Fruit fly (Drosophila melanogaster) whole organism, embryonic: ENCODE measurements around the gene CG10333.

Source experiments
- ATbp ChIP-seq: fragments of 200-800 bp; sonication (Bioruptor generic); optimal IDR thresholded peaks from 2 replicates; lab custom pipeline; 2017; ENCODE audit warnings: missing biosample characterization, mild to moderate bottlenecking, missing genetic modification characterization, missing genetic modification reagents
- Aef1 ChIP-seq: fragments of 200-800 bp; sonication (Bioruptor generic); IDR thresholded peaks from 3 replicates; pipeline ENCODE4 v1.3.6; 2022; ENCODE audit warnings: missing biosample characterization, missing genetic modification characterization
- Asciz ChIP-seq: fragments of 200-800 bp; sonication (Bioruptor generic); optimal IDR thresholded peaks from 2 replicates; lab custom pipeline; 2017; ENCODE audit warnings: missing biosample characterization, mild to moderate bottlenecking, missing genetic modification characterization, missing genetic modification reagents
- Atf6 ChIP-seq: fragments of 200-800 bp; sonication (Bioruptor generic); IDR thresholded peaks from 2 replicates; pipeline ENCODE4 v1.3.6; 2022; ENCODE audit warnings: missing biosample characterization, missing genetic modification characterization
- Bteb2 ChIP-seq: fragments of 200-800 bp; sonication (Bioruptor generic); optimal IDR thresholded peaks from 2 replicates; lab custom pipeline; 2016; ENCODE audit warnings: missing biosample characterization, missing genetic modification characterization
- CG10209 ChIP-seq: fragments of 200-800 bp; sonication (Bioruptor generic); optimal IDR thresholded peaks from 3 replicates; lab custom pipeline; 2017; ENCODE audit warnings: missing biosample characterization, mild to moderate bottlenecking, missing genetic modification characterization, missing genetic modification reagents
- CG10267 ChIP-seq: fragments of 200-800 bp; sonication (Bioruptor generic); optimal IDR thresholded peaks from 2 replicates; lab custom pipeline; 2018; ENCODE audit warnings: missing biosample characterization, mild to moderate bottlenecking, missing genetic modification characterization, moderate library complexity
- CG14050 ChIP-seq: fragments of 200-800 bp; sonication (Bioruptor generic); IDR thresholded peaks from 3 replicates; pipeline ENCODE4 v1.3.6; 2022; ENCODE audit warnings: missing biosample characterization, missing genetic modification characterization
- CG17829 ChIP-seq: fragments of 200-800 bp; optimal IDR thresholded peaks from 2 replicates; lab custom pipeline; 2019; ENCODE audit warnings: missing biosample characterization, mild to moderate bottlenecking, missing genetic modification characterization, moderate library complexity
- CG18476 ChIP-seq: fragments of 200-800 bp; sonication (Bioruptor generic); optimal IDR thresholded peaks from 2 replicates; lab custom pipeline; 2016; ENCODE audit warnings: missing biosample characterization, mild to moderate bottlenecking, missing genetic modification characterization
- CG2120 ChIP-seq: fragments of 200-800 bp; sonication (Bioruptor generic); optimal IDR thresholded peaks from 3 replicates; lab custom pipeline; 2016; ENCODE audit warnings: missing biosample characterization, missing genetic modification characterization
- CG2712 ChIP-seq: fragments of 200-800 bp; optimal IDR thresholded peaks from 3 replicates; lab custom pipeline; 2019; ENCODE audit warnings: missing biosample characterization, mild to moderate bottlenecking, missing genetic modification characterization, moderate library complexity
- CG30403 ChIP-seq: fragments of 200-800 bp; sonication (Bioruptor generic); optimal IDR thresholded peaks from 3 replicates; lab custom pipeline; 2016; ENCODE audit warnings: missing biosample characterization, missing genetic modification characterization
- CG32532 ChIP-seq: fragments of 200-800 bp; sonication (Bioruptor generic); IDR thresholded peaks from 2 replicates; pipeline ENCODE4 v1.3.6; 2022; ENCODE audit warnings: missing biosample characterization, missing genetic modification characterization
- CG43689 ChIP-seq: fragments of 200-800 bp; sonication (Bioruptor generic); IDR thresholded peaks from 2 replicates; pipeline ENCODE4 v1.3.6; 2022; ENCODE audit warnings: missing biosample characterization, missing genetic modification characterization
- CG6765 ChIP-seq: fragments of 200-800 bp; sonication (Bioruptor generic); optimal IDR thresholded peaks from 3 replicates; lab custom pipeline; 2017; ENCODE audit warnings: missing biosample characterization, mild to moderate bottlenecking, missing genetic modification characterization
- CG7556 ChIP-seq: fragments of 200-800 bp; sonication (Bioruptor generic); optimal IDR thresholded peaks from 2 replicates; lab custom pipeline; 2017; ENCODE audit warnings: missing biosample characterization, mild to moderate bottlenecking, missing genetic modification characterization
- CG8478 ChIP-seq: fragments of >200 bp; optimal IDR thresholded peaks from 2 replicates; lab custom pipeline; 2018
- CG9727 ChIP-seq: fragments of 200-800 bp; sonication (Bioruptor generic); optimal IDR thresholded peaks from 3 replicates; lab custom pipeline; 2017; ENCODE audit warnings: missing biosample characterization, mild to moderate bottlenecking, missing genetic modification characterization
- D19A ChIP-seq: fragments of 200-800 bp; optimal IDR thresholded peaks from 3 replicates; lab custom pipeline; 2019; ENCODE audit warnings: missing biosample characterization, mild to moderate bottlenecking, missing genetic modification characterization, moderate library complexity
- Dbx ChIP-seq: fragments of 200-800 bp; sonication (Bioruptor generic); IDR thresholded peaks from 3 replicates; pipeline ENCODE4 v1.3.6; 2022; ENCODE audit warnings: missing biosample characterization, missing genetic modification characterization
- Dfd ChIP-seq, 2 experiments: fragments of >200 bp; optimal IDR thresholded peaks; 2 replicates each; lab custom pipeline; 2017; ENCODE audit warnings: missing biosample characterization in 2 of 2, missing genetic modification characterization in 2 of 2
- Dip3 ChIP-seq: fragments of 200-800 bp; sonication (Bioruptor generic); optimal IDR thresholded peaks from 3 replicates; lab custom pipeline; 2016; ENCODE audit warnings: missing biosample characterization, missing genetic modification characterization
- NC2α ChIP-seq: fragments of 200-800 bp; sonication (Bioruptor generic); optimal IDR thresholded peaks from 2 replicates; lab custom pipeline; 2016; ENCODE audit warnings: missing biosample characterization, missing genetic modification characterization
- NFAT ChIP-seq: fragments of 200-800 bp; sonication (Bioruptor generic); IDR thresholded peaks from 2 replicates; pipeline ENCODE4 v1.3.6; 2022; ENCODE audit warnings: missing biosample characterization, missing genetic modification characterization
- Ptx1 ChIP-seq: fragments of 200-800 bp; sonication (Bioruptor generic); IDR thresholded peaks from 2 replicates; pipeline ENCODE4 v1.3.6; 2022; ENCODE audit warnings: missing biosample characterization, missing genetic modification characterization
- Ravus ChIP-seq: fragments of 200-800 bp; sonication (Bioruptor generic); IDR thresholded peaks from 2 replicates; pipeline ENCODE4 v1.3.6; 2022; ENCODE audit warnings: missing biosample characterization, missing genetic modification characterization
- Sry-β ChIP-seq: fragments of 200-800 bp; sonication (Bioruptor generic); optimal IDR thresholded peaks from 2 replicates; lab custom pipeline; 2018; ENCODE audit warnings: missing biosample characterization, mild to moderate bottlenecking, missing genetic modification characterization, moderate library complexity
- Tbp ChIP-seq: fragments of >200 bp; optimal IDR thresholded peaks from 2 replicates; lab custom pipeline; 2018; ENCODE audit warnings: missing biosample characterization, missing genetic modification characterization
- Trl ChIP-seq, 3 experiments: fragments of >200 bp in 2 of 3; fragments of 200-800 bp in 1 of 3; sonication (Bioruptor generic) in 1 of 3; optimal IDR thresholded peaks; 2 replicates in 1 of 3; 3 replicates in 2 of 3; lab custom pipeline; 2016 to 2017; ENCODE audit warnings: missing biosample characterization in 1 of 3, missing genetic modification characterization in 1 of 3
- Usf ChIP-seq: fragments of 200-800 bp; sonication (Bioruptor generic); optimal IDR thresholded peaks from 2 replicates; lab custom pipeline; 2017; ENCODE audit warnings: missing genotype, missing biosample characterization, missing genetic modification characterization
- Vsx1 ChIP-seq: fragments of 200-800 bp; sonication (Bioruptor generic); optimal IDR thresholded peaks from 2 replicates; lab custom pipeline; 2017; ENCODE audit warnings: missing biosample characterization, mild to moderate bottlenecking, missing genetic modification characterization, missing genetic modification reagents
- az2 ChIP-seq: fragments of 200-800 bp; sonication (Bioruptor generic); optimal IDR thresholded peaks from 3 replicates; lab custom pipeline; 2016; ENCODE audit warnings: missing biosample characterization, missing genetic modification characterization
- bab2 ChIP-seq: fragments of 200-800 bp; sonication (Bioruptor generic); optimal IDR thresholded peaks from 2 replicates; lab custom pipeline; 2016; ENCODE audit warnings: missing biosample characterization, missing genetic modification characterization
- bbx ChIP-seq: fragments of 200-800 bp; sonication (Bioruptor generic); IDR thresholded peaks from 2 replicates; pipeline ENCODE4 v1.3.6; 2022; ENCODE audit warnings: missing biosample characterization, missing genetic modification characterization; ENCODE audit not compliant: partially characterized antibody
- bsh ChIP-seq, 2 experiments: fragments of 200-800 bp; sonication (Bioruptor generic); optimal IDR thresholded peaks; 2 replicates each; lab custom pipeline; 2017 to 2018; ENCODE audit warnings: mild to moderate bottlenecking in 2 of 2, missing biosample characterization in 2 of 2, missing genetic modification characterization in 2 of 2, moderate library complexity in 1 of 2
- chn ChIP-seq: fragments of 200-800 bp; sonication (Bioruptor generic); optimal IDR thresholded peaks from 2 replicates; lab custom pipeline; 2016; ENCODE audit warnings: missing biosample characterization, missing genetic modification characterization
- dati ChIP-seq: fragments of 200-800 bp; sonication (Bioruptor generic); IDR thresholded peaks from 2 replicates; pipeline ENCODE4 v1.3.6; 2022; ENCODE audit warnings: missing biosample characterization, missing genetic modification characterization
- dmrt99B ChIP-seq: fragments of 200-800 bp; sonication (Bioruptor generic); optimal IDR thresholded peaks from 2 replicates; lab custom pipeline; 2018; ENCODE audit warnings: missing biosample characterization, mild to moderate bottlenecking, missing genetic modification characterization, moderate library complexity
- fd102C ChIP-seq: fragments of 200-800 bp; sonication (Bioruptor generic); optimal IDR thresholded peaks from 2 replicates; lab custom pipeline; 2018; ENCODE audit warnings: missing biosample characterization, mild to moderate bottlenecking, missing genetic modification characterization, moderate library complexity
- fd3F ChIP-seq: fragments of 200-800 bp; sonication (Bioruptor generic); optimal IDR thresholded peaks from 2 replicates; lab custom pipeline; 2018; ENCODE audit warnings: missing biosample characterization, mild to moderate bottlenecking, missing genetic modification characterization, moderate library complexity
- fd64A ChIP-seq: fragments of 200-800 bp; sonication (Bioruptor generic); optimal IDR thresholded peaks from 3 replicates; lab custom pipeline; 2018; ENCODE audit warnings: missing biosample characterization, mild to moderate bottlenecking, missing genetic modification characterization
- gfzf ChIP-seq: fragments of 200-800 bp; sonication (Bioruptor generic); optimal IDR thresholded peaks from 2 replicates; lab custom pipeline; 2016; ENCODE audit warnings: missing biosample characterization, mild to moderate bottlenecking, missing genetic modification characterization, moderate library complexity
- hbn ChIP-seq: fragments of 200-800 bp; sonication (Bioruptor generic); IDR thresholded peaks from 2 replicates; pipeline ENCODE4 v1.3.6; 2022; ENCODE audit warnings: missing biosample characterization, missing genetic modification characterization; ENCODE audit not compliant: partially characterized antibody
- lilli ChIP-seq: fragments of 200-800 bp; sonication (Bioruptor generic); optimal IDR thresholded peaks from 3 replicates; lab custom pipeline; 2016; ENCODE audit warnings: missing biosample characterization, missing genetic modification characterization
- lola ChIP-seq, 3 experiments: fragments of >200 bp in 2 of 3; fragments of 200-800 bp in 1 of 3; sonication (Bioruptor generic) in 1 of 3; optimal IDR thresholded peaks; 2 replicates each; lab custom pipeline; 2017 to 2019; ENCODE audit warnings: missing biosample characterization in 3 of 3, missing genetic modification characterization in 3 of 3, mild to moderate bottlenecking in 1 of 3, moderate library complexity in 1 of 3
- phol ChIP-seq: fragments of 200-800 bp; sonication (Bioruptor generic); optimal IDR thresholded peaks from 3 replicates; lab custom pipeline; 2018; ENCODE audit warnings: missing biosample characterization, mild to moderate bottlenecking, missing genetic modification characterization, moderate library complexity
- pzg ChIP-seq: fragments of 200-800 bp; sonication (Bioruptor generic); optimal IDR thresholded peaks from 3 replicates; lab custom pipeline; 2018; ENCODE audit warnings: missing biosample characterization, mild to moderate bottlenecking, missing genetic modification characterization, moderate library complexity
- tio ChIP-seq: fragments of 200-800 bp; sonication (Bioruptor generic); optimal IDR thresholded peaks from 2 replicates; lab custom pipeline; 2017; ENCODE audit warnings: missing biosample characterization, missing genetic modification characterization, inconsistent platforms
- trh ChIP-seq: fragments of 200-800 bp; sonication (Bioruptor generic); optimal IDR thresholded peaks from 2 replicates; lab custom pipeline; 2016; ENCODE audit warnings: missing biosample characterization, missing genetic modification characterization
- zen2 ChIP-seq: fragments of 200-800 bp; sonication (Bioruptor generic); IDR thresholded peaks from 3 replicates; pipeline ENCODE4 v1.3.6; 2022; ENCODE audit warnings: missing biosample characterization, missing genetic modification characterization; ENCODE audit not compliant: partially characterized antibody

CG10333 gene

dm6 chr2L:18616019-18616418 lies 9.4 kb downstream of the CG10333 start, which contains the start of gene IFT46 (continued):
- peak; percentile 39; the same call in 1 of the 3 replicates for TF ChIP-seq Dbx (GFP tag; lab: Robert Waterston, UW)
- no peak for TF ChIP-seq ATbp (GFP tag; lab: Kevin White, UChicago)
- peak; percentile 4 for TF ChIP-seq CG10209 (GFP tag; lab: Kevin White, UChicago)
- TF ChIP-seq dati, result no peak
- no peak for TF ChIP-seq dmrt99B
- TF ChIP-seq Dfd (GFP tag; optimal IDR thresholded peaks at IDR 0.05; lab: Kevin White, UChicago), result no peak
- TF ChIP-seq Ravus (GFP tag; lab: Robert Waterston, UW), result no peak
- TF ChIP-seq Vsx1 (GFP tag; lab: Kevin White, UChicago), result no peak
- no peak for TF ChIP-seq lilli (GFP tag; lab: Kevin White, UChicago)
- no peak for TF ChIP-seq CG43689 (GFP tag; lab: Robert Waterston, UW)
- no peak for TF ChIP-seq D19A (tag; lab: Kevin White, UChicago)
- peak; percentile 9 for TF ChIP-seq az2
- TF ChIP-seq Aef1, result no peak
- TF ChIP-seq NC2α (GFP tag; lab: Kevin White, UChicago), result no peak
- TF ChIP-seq Tbp, result no peak
- TF ChIP-seq CG30403 (GFP tag; lab: Kevin White, UChicago), result peak; percentile 13
- no peak for TF ChIP-seq Bteb2 (GFP tag; lab: Kevin White, UChicago)
- TF ChIP-seq fd102C (GFP tag; lab: Kevin White, UChicago), result peak; percentile 55
- 0 out of 2 replicates have a peak, but pooled peaks have one; percentile 26 for TF ChIP-seq Ptx1
- TF ChIP-seq CG32532, result no peak
- TF ChIP-seq CG17829 (tag; lab: Kevin White, UChicago), result peak; percentile 3
- no peak for TF ChIP-seq tio (GFP tag; lab: Kevin White, UChicago)
- peak; percentile 37 for TF ChIP-seq CG9727 (GFP tag; lab: Kevin White, UChicago)
- TF ChIP-seq CG10267 (tag; lab: Kevin White, UChicago), result peak; percentile 3
- TF ChIP-seq CG18476 (GFP tag; lab: Kevin White, UChicago), result no peak
- no peak for TF ChIP-seq Sry-β
- TF ChIP-seq phol (tag; lab: Kevin White, UChicago), result peak; percentile 14
- TF ChIP-seq Usf (GFP tag; lab: Kevin White, UChicago), result no peak
- TF ChIP-seq fd64A (GFP tag; lab: Kevin White, UChicago), result no peak
- no peak for TF ChIP-seq zen2 (GFP tag; lab: Robert Waterston, UW)
- TF ChIP-seq, all 482 proteins: peak for 58

- TF ChIP-seq CG2712 (tag; lab: Kevin White, UChicago) (peak; percentile 91), pzg (GFP tag; lab: Kevin White, UChicago) (no peak), CG8478 (lab: Kevin White, UChicago) (no peak), CG2120 (GFP tag; lab: Kevin White, UChicago) (peak; percentile 40), fd3F (peak; percentile 62), bab2 (no peak), chn (GFP tag; lab: Kevin White, UChicago) (peak; percentile 27), NFAT (GFP tag; lab: Robert Waterston, UW) (peak; percentile 82), Trl (optimal IDR thresholded peaks at IDR 0.05; lab: Kevin White, UChicago) (no peak), Trl (GFP tag; optimal IDR thresholded peaks at IDR 0.05; lab: Kevin White, UChicago) (no peak), fd102C (GFP tag; lab: Kevin White, UChicago) (no peak), Dip3 (GFP tag; lab: Kevin White, UChicago) (no peak), fd64A (GFP tag; lab: Kevin White, UChicago) (peak; percentile 24), bbx (GFP tag; lab: Robert Waterston, UW) (peak; percentile 53; the same call in 1 of the 2 replicates), trh (GFP tag; lab: Kevin White, UChicago) (peak; percentile 37), CG7556 (GFP tag; lab: Kevin White, UChicago) (peak; percentile 56), CG14050 (peak; percentile 30; the same call in 2 of the 3 replicates), Asciz (GFP tag; lab: Kevin White, UChicago) (peak; percentile 73), hbn (GFP tag; lab: Robert Waterston, UW) (no peak), bsh (GFP tag; optimal IDR thresholded peaks at IDR 0.05; lab: Kevin White, UChicago) (peak; percentile 33 to 37), Atf6 (GFP tag; lab: Robert Waterston, UW) (peak; percentile 75), CG6765 (peak; percentile 86), lola (GFP tag; optimal IDR thresholded peaks at IDR 0.05; lab: Kevin White, UChicago) (peak in 1 of 3 experiments; percentile 26), gfzf (GFP tag; lab: Kevin White, UChicago) (no peak)
Observed at dm6 chr2L:18617003-18617402, 10.4 kb downstream of the CG10333 start, which contains the start of gene MESR3. MESR3 (plus strand) TSS chr2L:18617256.
